Worm (Caenorhabditis elegans) whole organism, L2 larva: Measurements from ENCODE around the gene ifa-3.

Source experiments
- R02D3.7 ChIP-seq: fragments of 150-350 bp; optimal IDR thresholded peaks from 2 replicates; lab custom pipeline; 2014; ENCODE audit warnings: missing biosample characterization, missing genetic modification characterization
- ZK546.5 ChIP-seq: sonication (generic microtip); optimal IDR thresholded peaks from 2 replicates; lab custom pipeline; 2017; ENCODE audit warnings: missing biosample characterization, missing genetic modification characterization
- alr-1 ChIP-seq: fragments of 150-350 bp; optimal IDR thresholded peaks from 2 replicates; lab custom pipeline; 2014; ENCODE audit warnings: missing biosample characterization, missing genetic modification characterization
- ama-1 ChIP-seq: fragments of 150-350 bp; optimal IDR thresholded peaks from 2 replicates; lab custom pipeline; 2018; ENCODE audit warnings: inconsistent platforms
- lin-39 ChIP-seq: fragments of 150-350 bp; optimal IDR thresholded peaks from 2 replicates; lab custom pipeline; 2014; ENCODE audit warnings: missing biosample characterization, missing genetic modification reagents, missing genetic modification characterization
- lsy-2 ChIP-seq, 2 experiments: fragments of 150-350 bp in 1 of 2; sonication (generic microtip) in 1 of 2; optimal IDR thresholded peaks; 2 replicates each; lab custom pipeline; 2014 to 2017; ENCODE audit warnings: missing biosample characterization in 2 of 2, missing genetic modification characterization in 2 of 2
- mdl-1 ChIP-seq, 2 experiments: fragments of 150-350 bp in 1 of 2; sonication (generic microtip) in 1 of 2; optimal IDR thresholded peaks; 2 replicates each; lab custom pipeline; 2017; ENCODE audit warnings: missing biosample characterization in 2 of 2, missing genetic modification characterization in 2 of 2
- nhr-10 ChIP-seq: sonication (generic microtip); optimal IDR thresholded peaks from 2 replicates; lab custom pipeline; 2017; ENCODE audit warnings: missing biosample characterization, missing genetic modification characterization
- nhr-12 ChIP-seq: fragments of 150-350 bp; optimal IDR thresholded peaks from 2 replicates; lab custom pipeline; 2014; ENCODE audit warnings: missing biosample characterization, missing genetic modification characterization
- nhr-25 ChIP-seq: fragments of 150-350 bp; sonication (generic microtip); optimal IDR thresholded peaks from 3 replicates; lab custom pipeline; 2014; ENCODE audit warnings: missing biosample characterization, missing genetic modification characterization
- skn-1 ChIP-seq: sonication (generic microtip); optimal IDR thresholded peaks from 2 replicates; lab custom pipeline; 2017; ENCODE audit warnings: missing biosample characterization, missing genetic modification characterization

DNA sequence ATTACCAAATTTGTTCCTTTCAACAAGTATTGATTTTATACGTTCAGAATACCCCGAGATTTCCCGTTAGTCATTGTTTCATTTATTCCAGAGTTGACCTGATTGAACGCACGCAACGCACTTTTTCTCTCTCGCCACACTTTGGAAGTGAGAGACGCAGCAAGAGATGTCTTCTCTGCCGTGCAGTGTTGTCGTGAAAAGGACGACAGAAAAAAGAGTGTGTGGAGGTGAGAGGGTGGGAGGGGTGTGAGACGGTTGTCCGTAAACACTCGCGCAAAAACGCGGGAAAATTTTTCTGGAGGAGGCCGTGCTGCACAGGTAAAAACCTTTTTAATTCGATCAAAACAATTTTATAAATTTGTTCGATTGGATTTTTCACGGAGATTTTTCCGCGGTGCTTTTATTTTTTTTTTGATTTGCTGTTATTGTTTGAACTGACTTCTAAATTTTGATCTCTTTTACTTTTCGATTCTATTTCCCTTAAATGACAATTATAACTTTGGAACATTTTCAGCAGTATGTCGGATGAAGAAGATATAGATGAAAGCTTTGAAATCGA is 5.5 kb upstream of the ifa-3 start, which contains the start of gene sdc-1:
- no peak for TF ChIP-seq nhr-12
- no peak for TF ChIP-seq R02D3.7 (tag; lab: Kevin White, UChicago)
- peak; percentile 35 to 55 for TF ChIP-seq mdl-1 (tag; optimal IDR thresholded peaks at IDR 0.05; lab: Kevin White, UChicago)
- TF ChIP-seq skn-1 (tag; lab: Kevin White, UChicago): no peak
- TF ChIP-seq nhr-10 (tag; lab: Kevin White, UChicago): no peak
- no peak for TF ChIP-seq lin-39
- no peak for TF ChIP-seq ama-1 (lab: Kevin White, UChicago)
- TF ChIP-seq lsy-2 (tag; optimal IDR thresholded peaks at IDR 0.05; lab: Kevin White, UChicago): peak in 1 of 2 experiments; percentile 48
- no peak for TF ChIP-seq ZK546.5 (tag; lab: Kevin White, UChicago)
- TF ChIP-seq nhr-25 (tag; lab: Kevin White, UChicago): no peak
- TF ChIP-seq alr-1: no peak
